Worm (Caenorhabditis elegans) whole organism, L2 larva: ENCODE measurements around the gene F49C12.1.

ENCODE experiments used
- C34F6.9 ChIP-seq: fragments of 150-350 bp; optimal IDR thresholded peaks from 2 replicates; lab custom pipeline; 2014; ENCODE audit warnings: missing biosample characterization, missing genetic modification characterization
- F13H6.1 ChIP-seq: sonication (generic microtip); optimal IDR thresholded peaks from 2 replicates; lab custom pipeline; 2016; ENCODE audit warnings: missing genetic modification characterization, missing compliant biosample characterization
- R02D3.7 ChIP-seq: fragments of 150-350 bp; optimal IDR thresholded peaks from 2 replicates; lab custom pipeline; 2014; ENCODE audit warnings: missing biosample characterization, missing genetic modification characterization
- Y55F3AM.14 ChIP-seq: fragments of 200-800 bp; sonication (Bioruptor generic); optimal IDR thresholded peaks from 2 replicates; lab custom pipeline; 2018; ENCODE audit warnings: mild to moderate bottlenecking, missing genetic modification characterization, missing compliant biosample characterization
- ZK546.5 ChIP-seq: sonication (generic microtip); optimal IDR thresholded peaks from 2 replicates; lab custom pipeline; 2017; ENCODE audit warnings: missing biosample characterization, missing genetic modification characterization
- alr-1 ChIP-seq: fragments of 150-350 bp; optimal IDR thresholded peaks from 2 replicates; lab custom pipeline; 2014; ENCODE audit warnings: missing biosample characterization, missing genetic modification characterization
- aly-2 ChIP-seq: fragments of 150-350 bp; optimal IDR thresholded peaks from 2 replicates; lab custom pipeline; 2014; ENCODE audit warnings: missing biosample characterization, missing genetic modification characterization
- ama-1 ChIP-seq: fragments of 150-350 bp; optimal IDR thresholded peaks from 2 replicates; lab custom pipeline; 2018; ENCODE audit warnings: inconsistent platforms
- blmp-1 ChIP-seq: sonication (generic microtip); optimal IDR thresholded peaks from 2 replicates; lab custom pipeline; 2017; ENCODE audit warnings: missing genetic modification characterization, mild to moderate bottlenecking, missing compliant biosample characterization, antibody characterized with exemption, moderate library complexity; ENCODE audit not compliant: insufficient read depth
- ceh-16 ChIP-seq: fragments of 150-350 bp; optimal IDR thresholded peaks from 2 replicates; lab custom pipeline; 2014; ENCODE audit warnings: missing biosample characterization, missing genetic modification characterization
- crh-2 ChIP-seq: sonication (generic microtip); optimal IDR thresholded peaks from 2 replicates; lab custom pipeline; 2017; ENCODE audit warnings: missing biosample characterization, missing genetic modification characterization
- dmd-4 ChIP-seq: sonication (generic microtip); optimal IDR thresholded peaks from 2 replicates; lab custom pipeline; 2017; ENCODE audit warnings: missing biosample characterization, missing genetic modification characterization
- egl-27 ChIP-seq: sonication (generic microtip); optimal IDR thresholded peaks from 3 replicates; lab custom pipeline; 2017; ENCODE audit warnings: missing biosample characterization, missing genetic modification reagents, missing genetic modification characterization
- elt-1 ChIP-seq: fragments of 150-350 bp; optimal IDR thresholded peaks from 2 replicates; lab custom pipeline; 2014; ENCODE audit warnings: missing biosample characterization, missing genetic modification characterization
- fos-1 ChIP-seq: fragments of 150-350 bp; optimal IDR thresholded peaks from 2 replicates; lab custom pipeline; 2014; ENCODE audit warnings: missing biosample characterization, missing genetic modification characterization
- gmeb-1 ChIP-seq: fragments of 150-350 bp; optimal IDR thresholded peaks from 2 replicates; lab custom pipeline; 2014; ENCODE audit warnings: missing biosample characterization, missing genetic modification characterization
- lin-13 ChIP-seq: fragments of 150-350 bp; optimal IDR thresholded peaks from 2 replicates; lab custom pipeline; 2014; ENCODE audit warnings: missing biosample characterization, missing genetic modification reagents, missing genetic modification characterization
- lin-39 ChIP-seq: fragments of 150-350 bp; optimal IDR thresholded peaks from 2 replicates; lab custom pipeline; 2014; ENCODE audit warnings: missing biosample characterization, missing genetic modification reagents, missing genetic modification characterization
- lsy-2 ChIP-seq, 2 experiments: fragments of 150-350 bp in 1 of 2; sonication (generic microtip) in 1 of 2; optimal IDR thresholded peaks; 2 replicates each; lab custom pipeline; 2014 to 2017; ENCODE audit warnings: missing biosample characterization in 2 of 2, missing genetic modification characterization in 2 of 2
- mab-5 ChIP-seq: fragments of 150-350 bp; optimal IDR thresholded peaks from 2 replicates; lab custom pipeline; 2014; ENCODE audit warnings: missing biosample characterization, missing genetic modification characterization
- mbf-1 ChIP-seq: sonication (generic microtip); optimal IDR thresholded peaks from 2 replicates; lab custom pipeline; 2017; ENCODE audit warnings: missing biosample characterization, missing genetic modification characterization
- nhr-10 ChIP-seq: sonication (generic microtip); optimal IDR thresholded peaks from 2 replicates; lab custom pipeline; 2017; ENCODE audit warnings: missing biosample characterization, missing genetic modification characterization
- nhr-11 ChIP-seq: fragments of 150-350 bp; optimal IDR thresholded peaks from 2 replicates; lab custom pipeline; 2014; ENCODE audit warnings: missing biosample characterization, missing genetic modification characterization
- nhr-12 ChIP-seq: fragments of 150-350 bp; optimal IDR thresholded peaks from 2 replicates; lab custom pipeline; 2014; ENCODE audit warnings: missing biosample characterization, missing genetic modification characterization
- nhr-129 ChIP-seq: fragments of 150-350 bp; optimal IDR thresholded peaks from 2 replicates; lab custom pipeline; 2014; ENCODE audit warnings: missing biosample characterization, missing genetic modification characterization
- nhr-21 ChIP-seq: fragments of 150-350 bp; optimal IDR thresholded peaks from 2 replicates; lab custom pipeline; 2014; ENCODE audit warnings: missing biosample characterization, missing genetic modification characterization
- nhr-23 ChIP-seq: fragments of 150-350 bp; optimal IDR thresholded peaks from 2 replicates; lab custom pipeline; 2014; ENCODE audit warnings: missing biosample characterization, missing genetic modification reagents, missing genetic modification characterization
- nhr-25 ChIP-seq: fragments of 150-350 bp; sonication (generic microtip); optimal IDR thresholded peaks from 3 replicates; lab custom pipeline; 2014; ENCODE audit warnings: missing biosample characterization, missing genetic modification characterization
- nhr-6 ChIP-seq: fragments of 150-350 bp; optimal IDR thresholded peaks from 2 replicates; lab custom pipeline; 2014; ENCODE audit warnings: missing biosample characterization, missing genetic modification characterization
- nhr-77 ChIP-seq: fragments of 150-350 bp; optimal IDR thresholded peaks from 2 replicates; lab custom pipeline; 2014; ENCODE audit warnings: missing biosample characterization, missing genetic modification characterization
- peb-1 ChIP-seq: fragments of 150-350 bp; optimal IDR thresholded peaks from 2 replicates; lab custom pipeline; 2014; ENCODE audit warnings: missing biosample characterization, missing genetic modification characterization
- sem-4 ChIP-seq: fragments of 150-350 bp; optimal IDR thresholded peaks from 2 replicates; lab custom pipeline; 2014; ENCODE audit warnings: missing biosample characterization, missing genetic modification reagents, missing genetic modification characterization
- skn-1 ChIP-seq: sonication (generic microtip); optimal IDR thresholded peaks from 2 replicates; lab custom pipeline; 2017; ENCODE audit warnings: missing biosample characterization, missing genetic modification characterization
- sma-3 ChIP-seq: sonication (generic microtip); optimal IDR thresholded peaks from 2 replicates; lab custom pipeline; 2016; ENCODE audit warnings: missing genetic modification reagents, missing genetic modification characterization, missing compliant biosample characterization
- sma-9 ChIP-seq, 2 experiments: fragments of 150-350 bp in 1 of 2; sonication (generic microtip) in 1 of 2; optimal IDR thresholded peaks; 2 replicates each; lab custom pipeline; 2014 to 2016; ENCODE audit warnings: missing genetic modification characterization in 2 of 2, mild to moderate bottlenecking in 1 of 2, missing biosample characterization in 1 of 2, missing compliant biosample characterization in 1 of 2, missing genetic modification reagents in 1 of 2, moderate library complexity in 1 of 2
- snpc-4 ChIP-seq: fragments of 150-350 bp; optimal IDR thresholded peaks from 2 replicates; lab custom pipeline; 2014; ENCODE audit warnings: missing biosample characterization, missing genetic modification characterization
- unc-39 ChIP-seq: fragments of 150-350 bp; optimal IDR thresholded peaks from 2 replicates; lab custom pipeline; 2014; ENCODE audit warnings: missing biosample characterization, missing genetic modification characterization
- unc-55 ChIP-seq: fragments of 150-350 bp; sonication (generic microtip); optimal IDR thresholded peaks from 3 replicates; lab custom pipeline; 2014; ENCODE audit warnings: missing biosample characterization, missing genetic modification reagents, missing genetic modification characterization
- unc-62 ChIP-seq: fragments of 150-350 bp; optimal IDR thresholded peaks from 2 replicates; lab custom pipeline; 2014; ENCODE audit warnings: missing biosample characterization, missing genetic modification reagents, missing genetic modification characterization
- zag-1 ChIP-seq: fragments of 150-350 bp; optimal IDR thresholded peaks from 2 replicates; lab custom pipeline; 2014; ENCODE audit warnings: missing biosample characterization, missing genetic modification characterization
- ztf-1 ChIP-seq: fragments of 200-800 bp; sonication (Bioruptor generic); conservative IDR thresholded peaks from 2 replicates; pipeline ENCODE4 v1.3.6; 2022; ENCODE audit warnings: missing genetic modification characterization, missing compliant biosample characterization
- ztf-11 ChIP-seq: sonication (generic microtip); optimal IDR thresholded peaks from 2 replicates; lab custom pipeline; 2017; ENCODE audit warnings: missing biosample characterization, missing genetic modification characterization

Gene F49C12.1

DNA sequence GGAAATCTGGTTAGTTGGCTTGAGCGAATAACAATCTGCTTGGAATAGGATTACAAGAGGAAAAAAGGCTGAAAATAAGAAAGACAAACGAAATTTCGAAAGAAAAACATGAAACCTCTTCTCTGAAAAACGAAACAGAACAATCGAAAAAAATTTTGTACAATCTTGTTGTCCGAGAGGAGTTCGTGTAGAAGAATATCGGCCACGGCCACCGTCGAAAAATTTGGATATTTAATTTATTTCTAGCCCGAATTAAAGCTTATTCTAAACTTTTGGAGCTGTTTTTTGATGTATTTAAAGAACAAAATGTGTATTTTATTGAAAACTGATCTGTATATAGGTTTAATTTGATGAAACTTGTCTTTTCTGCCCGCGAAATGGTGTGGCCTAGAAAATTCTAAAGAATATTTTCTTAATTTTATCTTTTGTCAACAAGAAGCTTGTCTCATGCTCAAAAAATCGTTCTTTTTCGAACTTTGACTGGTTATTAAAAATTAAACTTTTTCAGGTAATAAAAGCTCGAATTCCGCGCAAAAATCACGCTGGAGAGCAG, 40.5 kb upstream of the F49C12.1 start, which contains the start of gene T20D3.5:
T20D3.5 (plus strand) TSS at position 503 of the 553 bp plus-strand sequence.
- TF ChIP-seq nhr-10 (tag; lab: Kevin White, UChicago) = no peak
- TF ChIP-seq Y55F3AM.14 (GFP tag; lab: Kevin White, UChicago) = no peak
- no peak for TF ChIP-seq ztf-11 (tag; lab: Kevin White, UChicago)
- no peak for TF ChIP-seq nhr-11 (tag; lab: Kevin White, UChicago)
- TF ChIP-seq fos-1 (tag; lab: Kevin White, UChicago) = no peak
- TF ChIP-seq egl-27 = no peak
- TF ChIP-seq unc-55 (GFP tag; lab: Kevin White, UChicago) = no peak
- TF ChIP-seq ama-1 (lab: Kevin White, UChicago) = no peak
- TF ChIP-seq zag-1 (tag; lab: Kevin White, UChicago) = no peak
- no peak for TF ChIP-seq gmeb-1 (tag; lab: Kevin White, UChicago)
- no peak for TF ChIP-seq lin-39 (tag; lab: Kevin White, UChicago)
- TF ChIP-seq skn-1 (tag; lab: Kevin White, UChicago) = no peak

DNA sequence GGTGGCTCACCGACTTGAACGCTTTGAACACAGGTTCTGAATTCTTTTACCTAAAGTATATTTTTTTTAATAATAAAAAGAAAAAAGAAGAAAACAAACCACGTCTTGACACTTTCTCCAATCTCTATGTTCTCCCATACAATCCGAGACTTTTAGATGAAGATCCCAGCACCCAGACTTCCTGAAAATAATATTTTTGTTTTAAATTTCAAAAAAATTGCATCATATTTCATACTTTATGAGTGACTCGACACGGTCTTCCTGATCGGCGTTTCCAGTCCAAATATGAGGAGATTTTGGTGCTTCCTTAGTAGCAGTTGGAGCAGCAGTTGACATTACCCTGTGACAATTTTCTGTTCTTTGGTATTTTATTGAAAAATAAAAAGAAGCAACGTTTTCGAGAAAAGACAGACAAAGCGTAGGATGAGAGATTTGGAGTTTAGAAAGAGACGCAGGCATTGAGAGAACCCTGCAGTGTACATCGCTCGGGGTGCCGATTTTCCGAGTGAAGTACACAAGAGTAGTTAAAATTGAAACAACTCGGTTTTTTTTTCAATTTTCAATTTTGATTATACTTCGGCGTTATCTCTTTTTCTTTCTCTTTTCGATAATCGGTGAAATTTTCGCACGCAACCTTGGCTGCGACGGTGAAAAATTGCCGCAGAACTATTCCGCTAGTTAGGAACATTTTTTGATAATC, 39.5 kb upstream of the F49C12.1 start, which contains the start of the genes coa-4 and T20D3.14:
coa-4 (minus strand) TSS at position 51 of the 700 bp plus-strand sequence.
T20D3.14 (minus strand) TSS at position 358 of the 700 bp plus-strand sequence.
- no peak for TF ChIP-seq sma-9 (GFP tag; optimal IDR thresholded peaks at IDR 0.05; lab: Kevin White, UChicago)
- no peak for TF ChIP-seq sma-9 (tag; optimal IDR thresholded peaks at IDR 0.05; lab: Kevin White, UChicago)
- no peak for TF ChIP-seq mbf-1
- TF ChIP-seq crh-2 (tag; lab: Kevin White, UChicago) = peak; percentile 66
- peak; percentile 56 for TF ChIP-seq C34F6.9 (tag; lab: Kevin White, UChicago)
- peak; percentile 23 for TF ChIP-seq lin-13 (GFP tag; lab: Kevin White, UChicago)
- TF ChIP-seq sma-3 (GFP tag; lab: Kevin White, UChicago) = peak; percentile 19
- peak; percentile 39 for TF ChIP-seq unc-55 (GFP tag; lab: Kevin White, UChicago)
- TF ChIP-seq nhr-129 (tag; lab: Kevin White, UChicago) = peak; percentile 59
- peak; percentile 23 for TF ChIP-seq nhr-25
- no peak for TF ChIP-seq aly-2 (tag; lab: Kevin White, UChicago)
- TF ChIP-seq sem-4 = peak; percentile 25
- TF ChIP-seq peb-1 (tag; lab: Kevin White, UChicago) = no peak
- TF ChIP-seq egl-27 = no peak
- no peak for TF ChIP-seq dmd-4 (tag; lab: Kevin White, UChicago)
- TF ChIP-seq gmeb-1 (tag; lab: Kevin White, UChicago) = peak; percentile 40
- peak; percentile 28 for TF ChIP-seq F13H6.1
- peak in 1 of 2 experiments; percentile 69 for TF ChIP-seq lsy-2 (tag; optimal IDR thresholded peaks at IDR 0.05; lab: Kevin White, UChicago)
- peak; percentile 63 for TF ChIP-seq fos-1 (tag; lab: Kevin White, UChicago)
- no peak for TF ChIP-seq R02D3.7 (tag; lab: Kevin White, UChicago)

DNA sequence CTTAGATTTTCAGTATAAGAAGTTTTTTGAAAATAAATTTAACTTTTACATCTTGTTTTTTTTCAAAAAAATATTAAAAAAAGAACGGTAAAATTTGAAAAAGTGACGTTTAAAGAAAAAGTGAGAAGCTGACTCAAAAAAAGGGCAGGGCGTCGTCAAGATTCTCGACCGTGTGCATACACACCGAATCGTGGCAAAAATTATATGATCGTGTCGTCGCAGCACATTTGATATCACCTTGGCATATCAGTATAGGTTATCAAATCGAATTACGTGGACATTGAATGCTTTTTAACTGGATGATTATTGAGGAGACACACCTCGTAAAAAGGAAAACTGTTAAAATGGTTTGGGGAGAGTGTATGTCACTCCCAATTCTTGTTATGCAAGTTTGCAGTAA, 36.9 kb upstream of the F49C12.1 start:
- no peak for TF ChIP-seq nhr-21
- no peak for TF ChIP-seq blmp-1 (tag; lab: Kevin White, UChicago)
- no peak for TF ChIP-seq nhr-77
- TF ChIP-seq ZK546.5 (tag; lab: Kevin White, UChicago) = no peak
- no peak for TF ChIP-seq nhr-23 (tag; lab: Kevin White, UChicago)
- no peak for TF ChIP-seq ama-1 (lab: Kevin White, UChicago)
- no peak for TF ChIP-seq nhr-11 (tag; lab: Kevin White, UChicago)
- no peak for TF ChIP-seq lsy-2 (tag; optimal IDR thresholded peaks at IDR 0.05; lab: Kevin White, UChicago)
- peak; percentile 73 for TF ChIP-seq crh-2 (tag; lab: Kevin White, UChicago)
- TF ChIP-seq lin-13 (GFP tag; lab: Kevin White, UChicago) = no peak
- no peak for TF ChIP-seq unc-39 (tag; lab: Kevin White, UChicago)
- TF ChIP-seq egl-27 = no peak
- TF ChIP-seq fos-1 (tag; lab: Kevin White, UChicago) = peak; percentile 97
- no peak for TF ChIP-seq mbf-1
- TF ChIP-seq nhr-129 (tag; lab: Kevin White, UChicago) = no peak
- peak; percentile 10 for TF ChIP-seq gmeb-1 (tag; lab: Kevin White, UChicago)
- no peak for TF ChIP-seq peb-1 (tag; lab: Kevin White, UChicago)
- TF ChIP-seq nhr-25 = no peak
- no peak for TF ChIP-seq nhr-12 (tag; lab: Kevin White, UChicago)
- no peak for TF ChIP-seq alr-1 (tag; lab: Kevin White, UChicago)
- peak; percentile 6 for TF ChIP-seq sma-9 (GFP tag; optimal IDR thresholded peaks at IDR 0.05; lab: Kevin White, UChicago)
- TF ChIP-seq sma-9 (tag; optimal IDR thresholded peaks at IDR 0.05; lab: Kevin White, UChicago) = no peak
- TF ChIP-seq R02D3.7 (tag; lab: Kevin White, UChicago) = no peak
- no peak for TF ChIP-seq zag-1 (tag; lab: Kevin White, UChicago)
- TF ChIP-seq elt-1 (tag; lab: Kevin White, UChicago) = no peak
- TF ChIP-seq snpc-4 = no peak
- TF ChIP-seq nhr-6 = no peak
- TF ChIP-seq Y55F3AM.14 (GFP tag; lab: Kevin White, UChicago) = no peak
- TF ChIP-seq ceh-16 (tag; lab: Kevin White, UChicago) = no peak
- TF ChIP-seq ztf-1 (GFP tag; lab: Robert Waterston, UW) = no peak
- no peak for TF ChIP-seq nhr-10 (tag; lab: Kevin White, UChicago)
- TF ChIP-seq skn-1 (tag; lab: Kevin White, UChicago) = no peak
- TF ChIP-seq C34F6.9 (tag; lab: Kevin White, UChicago) = no peak
- no peak for TF ChIP-seq mab-5 (tag; lab: Kevin White, UChicago)
- TF ChIP-seq unc-62 (GFP tag; lab: Kevin White, UChicago) = no peak
